Worm (Caenorhabditis elegans): ENCODE data around the gene grd-13.
A peak's percentile ranks its signal among the peaks of the same experiment; 100 is the strongest.
"Not testable (repeated sequence)": the region's sequence is repeated elsewhere in the genome, so short reads cannot be mapped to it uniquely, and the experiment has no call there.

grd-13 gene

ce11 chrIV:3438022-3438421 lies at the start of gene grd-13:
Gene grd-13, plus strand, starts transcription at chrIV:3438312.
- TF ChIP-seq ceh-16 (tag; optimal IDR thresholded peaks at IDR 0.05) (peak; percentile 85), sem-4 (tag; optimal IDR thresholded peaks at IDR 0.05) (no peak), nhr-129 (tag; optimal IDR thresholded peaks at IDR 0.05) (no peak), gmeb-1 (tag; optimal IDR thresholded peaks at IDR 0.05) (no peak), nhr-23 (tag; optimal IDR thresholded peaks at IDR 0.05) (peak; percentile 60), nhr-11 (tag; optimal IDR thresholded peaks at IDR 0.05) (no peak), mdl-1 (tag; optimal IDR thresholded peaks at IDR 0.05) (no peak), R02D3.7 (tag; optimal IDR thresholded peaks at IDR 0.05) (no peak), nhr-25 (tag; optimal IDR thresholded peaks at IDR 0.05) (peak; percentile 32), zag-1 (tag; optimal IDR thresholded peaks at IDR 0.05) (no peak), lsy-2 (tag; optimal IDR thresholded peaks at IDR 0.05) (no peak), sma-9 (GFP tag; optimal IDR thresholded peaks at IDR 0.05) (peak; percentile 36), sma-9 (tag; optimal IDR thresholded peaks at IDR 0.05) (no peak), elt-1 (tag; optimal IDR thresholded peaks at IDR 0.05) (peak; percentile 70), aly-2 (tag; optimal IDR thresholded peaks at IDR 0.05) (no peak)

- TF ChIP-seq C34F6.9, ZK546.5, ztf-11 (tag; optimal IDR thresholded peaks at IDR 0.05): not testable (repeated sequence)
Measured at ce11 chrIV:3389999-3390398, 48.1 kb upstream of the grd-13 start, which contains the start of gene B0546.5. Gene B0546.5, minus strand, starts transcription at chrIV:3390099.

DNA sequence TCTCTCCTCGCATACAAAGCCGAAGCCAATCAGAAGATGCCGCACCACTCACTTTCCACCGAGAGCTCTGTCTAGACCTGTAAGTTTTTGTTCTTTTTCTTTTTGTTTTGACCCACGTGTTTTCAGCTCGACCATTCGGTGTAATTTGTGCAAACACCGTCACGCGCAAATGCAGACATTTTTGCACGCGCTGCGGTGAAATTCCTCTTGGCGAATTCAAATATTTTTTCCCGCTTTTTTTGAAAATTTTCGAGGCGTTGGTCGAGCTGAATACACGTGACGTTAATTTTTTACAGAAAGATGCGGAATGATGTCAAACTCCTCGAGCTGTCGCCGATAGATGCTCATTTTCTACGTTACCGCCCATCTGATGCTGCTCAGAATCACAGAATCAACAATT lies 44.0 kb upstream of the grd-13 start, which contains the start of gene C04C3.4:
C04C3.4 (plus strand) TSS at position 301 of the 400 bp plus-strand sequence.
- not testable (repeated sequence) for TF ChIP-seq blmp-1 (tag; optimal IDR thresholded peaks at IDR 0.05; ENCODE audit: insufficient read depth); nhr-25 (tag; optimal IDR thresholded peaks at IDR 0.05); unc-62 (GFP tag; optimal IDR thresholded peaks at IDR 0.05)

- TF ChIP-seq elt-3 (tag; optimal IDR thresholded peaks at IDR 0.05) (no peak), mdl-1 (tag; optimal IDR thresholded peaks at IDR 0.05) (no peak), nhr-129 (tag; optimal IDR thresholded peaks at IDR 0.05) (no peak), egl-27 (tag; optimal IDR thresholded peaks at IDR 0.05) (no peak), C34F6.9 (tag; optimal IDR thresholded peaks at IDR 0.05) (no peak), ztf-4 (tag; optimal IDR thresholded peaks at IDR 0.05) (no peak), zag-1 (tag; optimal IDR thresholded peaks at IDR 0.05) (no peak), R02D3.7 (tag; optimal IDR thresholded peaks at IDR 0.05) (no peak), ztf-11 (tag; optimal IDR thresholded peaks at IDR 0.05) (no peak), unc-62 (GFP tag; optimal IDR thresholded peaks at IDR 0.05) (no peak), nhr-237 (tag; optimal IDR thresholded peaks at IDR 0.05) (no peak), sma-3 (GFP tag; optimal IDR thresholded peaks at IDR 0.05) (no peak), alr-1 (tag; optimal IDR thresholded peaks at IDR 0.05) (no peak), lin-13 (GFP tag; optimal IDR thresholded peaks at IDR 0.05) (no peak), nhr-25 (tag; optimal IDR thresholded peaks at IDR 0.05) (no peak), snpc-4 (tag; optimal IDR thresholded peaks at IDR 0.05) (no peak), mbf-1 (tag; optimal IDR thresholded peaks at IDR 0.05) (no peak), ceh-16 (tag; optimal IDR thresholded peaks at IDR 0.05) (no peak)
Measured at ce11 chrIV:3395581-3395980, 42.5 kb upstream of the grd-13 start, which contains the start of gene C04C3.14. Gene C04C3.14, plus strand, starts transcription at chrIV:3395881.

DNA sequence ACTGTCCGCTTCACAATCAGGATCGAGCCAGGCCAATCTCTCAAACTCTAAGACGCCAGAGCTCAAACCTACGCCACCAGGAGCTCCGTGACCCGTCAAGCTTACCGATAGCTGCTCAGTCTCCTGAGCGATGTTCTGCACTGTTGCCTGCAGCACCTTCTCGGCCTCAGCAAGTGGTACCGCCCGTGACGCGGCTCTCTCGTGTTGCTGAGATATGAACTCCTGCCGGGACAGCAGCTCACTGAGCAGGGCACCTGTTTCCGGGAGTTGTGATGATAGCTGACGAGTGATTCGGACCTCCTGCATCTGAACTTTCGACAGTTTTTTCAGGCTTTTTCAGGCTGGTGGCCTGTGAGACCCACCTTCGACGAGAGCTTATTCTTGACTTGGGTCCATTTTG lies 40.0 kb upstream of the grd-13 start:
- TF ChIP-seq nhr-6 (tag; optimal IDR thresholded peaks at IDR 0.05): no peak
- TF ChIP-seq ceh-82 (tag; optimal IDR thresholded peaks at IDR 0.05): no peak
- TF ChIP-seq crh-2 (tag; optimal IDR thresholded peaks at IDR 0.05): no peak
- no peak for TF ChIP-seq ceh-16 (tag; optimal IDR thresholded peaks at IDR 0.05)
- no peak for TF ChIP-seq sma-9 (GFP tag; optimal IDR thresholded peaks at IDR 0.05)
- TF ChIP-seq sma-9 (tag; optimal IDR thresholded peaks at IDR 0.05): no peak
- TF ChIP-seq C34F6.9 (tag; optimal IDR thresholded peaks at IDR 0.05): no peak
- no peak for TF ChIP-seq egl-27 (tag; optimal IDR thresholded peaks at IDR 0.05)
- no peak for TF ChIP-seq zag-1 (tag; optimal IDR thresholded peaks at IDR 0.05)
- no peak for TF ChIP-seq nhr-11 (tag; optimal IDR thresholded peaks at IDR 0.05)
- no peak for TF ChIP-seq fos-1 (tag; optimal IDR thresholded peaks at IDR 0.05)
- TF ChIP-seq lin-13 (GFP tag; optimal IDR thresholded peaks at IDR 0.05): no peak
- no peak for TF ChIP-seq ama-1 (optimal IDR thresholded peaks at IDR 0.05)
